Worm (Caenorhabditis elegans) whole organism, mixed stage, embryonic: ENCODE results near the gene Y43F8B.3.

Experiments used
- lin-13 ChIP-seq: fragments of 150-350 bp; optimal IDR thresholded peaks from 2 replicates; lab custom pipeline; 2014; ENCODE audit warnings: missing biosample characterization, missing genetic modification characterization
- nhr-237 ChIP-seq: fragments of 150-350 bp; optimal IDR thresholded peaks from 2 replicates; lab custom pipeline; 2014; ENCODE audit warnings: missing biosample characterization, missing genetic modification characterization
- ztf-11 ChIP-seq: fragments of 150-350 bp; optimal IDR thresholded peaks from 2 replicates; lab custom pipeline; 2014; ENCODE audit warnings: missing biosample characterization, missing genetic modification characterization

DNA sequence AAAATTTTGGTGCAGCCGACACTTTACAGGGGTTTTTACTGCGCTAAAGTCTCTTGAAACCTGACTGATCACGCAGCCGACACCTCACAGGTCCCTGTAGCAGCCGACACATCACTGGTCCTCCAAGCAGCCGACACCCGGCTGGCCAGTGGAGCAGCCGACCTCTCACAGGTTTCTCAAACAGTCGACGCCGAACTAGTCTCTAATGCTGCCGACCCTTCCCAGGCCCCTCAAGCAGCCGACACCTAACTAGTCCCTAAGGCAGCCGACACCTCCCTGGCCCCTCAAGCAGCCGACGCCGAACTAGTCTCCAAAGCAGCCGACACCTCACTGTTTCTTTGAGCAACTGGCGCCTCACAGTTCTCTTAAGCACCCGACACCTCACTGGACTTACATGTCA is 52.4 kb downstream of the Y43F8B.3 start:
- no peak for TF ChIP-seq nhr-237 (tag; lab: Kevin White, UChicago)
- TF ChIP-seq lin-13, result no peak
- TF ChIP-seq ztf-11 (tag; lab: Kevin White, UChicago), result no peak
